Worm (Caenorhabditis elegans) whole organism, L4 larva: ENCODE results near the gene ska-3.

Source experiments
- D1046.2 ChIP-seq: fragments of 200-800 bp; sonication (Bioruptor generic); IDR thresholded peaks from 2 replicates; pipeline ENCODE4 v1.3.6; 2022; ENCODE audit warnings: missing genetic modification characterization, missing compliant biosample characterization
- F26F4.8 ChIP-seq: fragments of 200-800 bp; sonication (Bioruptor generic); conservative IDR thresholded peaks from 2 replicates; pipeline ENCODE4 v1.3.6; 2022; ENCODE audit warnings: missing genetic modification characterization, missing compliant biosample characterization
- F49E8.2 ChIP-seq: sonication (generic microtip); optimal IDR thresholded peaks from 2 replicates; lab custom pipeline; 2016; ENCODE audit warnings: missing compliant biosample characterization, mild to moderate bottlenecking, missing genetic modification characterization, borderline replicate concordance
- R02D3.7 ChIP-seq: fragments of 150-350 bp; sonication (generic microtip); optimal IDR thresholded peaks from 3 replicates; lab custom pipeline; 2014; ENCODE audit warnings: missing biosample characterization, missing genetic modification characterization
- T20F7.1 ChIP-seq: fragments of 200-800 bp; sonication (Bioruptor generic); optimal IDR thresholded peaks from 2 replicates; lab custom pipeline; 2018; ENCODE audit warnings: mild to moderate bottlenecking, missing genetic modification characterization, missing compliant biosample characterization
- T26A8.4 ChIP-seq: fragments of 200-800 bp; sonication (Bioruptor generic); IDR thresholded peaks from 2 replicates; pipeline ENCODE4 v1.3.6; 2022; ENCODE audit warnings: missing genetic modification characterization, missing compliant biosample characterization
- Y105C5A.15 ChIP-seq: fragments of 200-800 bp; sonication (Bioruptor generic); IDR thresholded peaks from 2 replicates; pipeline ENCODE4 v1.3.6; 2022; ENCODE audit warnings: missing genetic modification characterization, missing compliant biosample characterization
- Y48G9A.11 ChIP-seq: fragments of 200-800 bp; sonication (Bioruptor generic); IDR thresholded peaks from 2 replicates; pipeline ENCODE4 v1.3.6; 2022; ENCODE audit warnings: missing genetic modification reagents, missing genetic modification characterization, missing compliant biosample characterization
- Y5F2A.4 ChIP-seq: fragments of 200-800 bp; sonication (Bioruptor generic); optimal IDR thresholded peaks from 2 replicates; lab custom pipeline; 2018; ENCODE audit warnings: mild to moderate bottlenecking, missing genetic modification characterization, missing compliant biosample characterization
- Y75B8A.6 ChIP-seq: fragments of 200-800 bp; sonication (Bioruptor generic); IDR thresholded peaks from 2 replicates; pipeline ENCODE4 v1.3.6; 2022; ENCODE audit warnings: missing genetic modification reagents, missing genetic modification characterization, missing compliant biosample characterization
- aha-1 ChIP-seq: fragments of 150-350 bp; peaks from one replicate; lab custom pipeline; 2014; ENCODE audit warnings: missing biosample characterization, missing genetic modification characterization
- arid-1 ChIP-seq: fragments of 200-800 bp; sonication (Bioruptor generic); conservative IDR thresholded peaks from 2 replicates; pipeline ENCODE4 v1.3.6; 2022; ENCODE audit warnings: missing genetic modification reagents, missing genetic modification characterization, missing compliant biosample characterization
- attf-4 ChIP-seq: sonication (generic microtip); optimal IDR thresholded peaks from 3 replicates; lab custom pipeline; 2017; ENCODE audit warnings: missing biosample characterization, missing genetic modification characterization
- ceh-32 ChIP-seq: sonication (generic microtip); optimal IDR thresholded peaks from 2 replicates; lab custom pipeline; 2016; ENCODE audit warnings: mild to moderate bottlenecking, missing genetic modification characterization, missing compliant biosample characterization; ENCODE audit not compliant: poor library complexity
- ceh-62 ChIP-seq: sonication (generic microtip); optimal IDR thresholded peaks from 2 replicates; lab custom pipeline; 2017; ENCODE audit warnings: missing biosample characterization, missing genetic modification characterization
- cey-2 ChIP-seq: sonication (generic microtip); optimal IDR thresholded peaks from 3 replicates; lab custom pipeline; 2017; ENCODE audit warnings: missing genetic modification characterization, mild to moderate bottlenecking, missing compliant biosample characterization, antibody characterized with exemption, borderline replicate concordance; ENCODE audit not compliant: insufficient read depth
- ctbp-1 ChIP-seq: fragments of 200-800 bp; sonication (Bioruptor generic); IDR thresholded peaks from 2 replicates; pipeline ENCODE4 v1.3.6; 2022; ENCODE audit warnings: missing genetic modification reagents, missing genetic modification characterization, missing compliant biosample characterization
- daf-16 ChIP-seq, 3 experiments: sonication (generic microtip); optimal IDR thresholded peaks; 2 replicates each; lab custom pipeline; 2016 to 2017; ENCODE audit warnings: missing genetic modification characterization in 3 of 3, missing genetic modification reagents in 3 of 3, mild to moderate bottlenecking in 2 of 3, missing compliant biosample characterization in 2 of 3, missing biosample characterization in 1 of 3, moderate library complexity in 1 of 3
- dmd-8 ChIP-seq: fragments of 200-800 bp; sonication (Bioruptor generic); IDR thresholded peaks from 2 replicates; pipeline ENCODE4 v1.3.6; 2022; ENCODE audit warnings: missing genetic modification characterization, missing compliant biosample characterization
- duxl-1 ChIP-seq: sonication (generic microtip); optimal IDR thresholded peaks from 2 replicates; lab custom pipeline; 2016; ENCODE audit warnings: mild to moderate bottlenecking, missing genetic modification characterization, moderate library complexity, missing compliant biosample characterization; ENCODE audit not compliant: poor library complexity
- egl-27 ChIP-seq: sonication (generic microtip); optimal IDR thresholded peaks from 3 replicates; lab custom pipeline; 2017; ENCODE audit warnings: missing biosample characterization, missing genetic modification reagents, missing genetic modification characterization
- hlh-11 ChIP-seq: fragments of 200-800 bp; sonication (Bioruptor generic); optimal IDR thresholded peaks from 2 replicates; lab custom pipeline; 2018; ENCODE audit warnings: mild to moderate bottlenecking, missing genetic modification characterization, missing compliant biosample characterization
- hmg-1.1 ChIP-seq: fragments of 200-800 bp; sonication (Bioruptor generic); IDR thresholded peaks from 2 replicates; pipeline ENCODE4 v1.3.6; 2022; ENCODE audit warnings: missing genetic modification reagents, missing genetic modification characterization, missing compliant biosample characterization
- jun-1 ChIP-seq: fragments of 150-350 bp; optimal IDR thresholded peaks from 2 replicates; lab custom pipeline; 2014; ENCODE audit warnings: missing biosample characterization, missing genetic modification reagents, missing genetic modification characterization
- lin-1 ChIP-seq: fragments of 200-800 bp; sonication (Bioruptor generic); IDR thresholded peaks from 2 replicates; pipeline ENCODE4 v1.3.6; 2022; ENCODE audit warnings: missing genetic modification reagents, missing genetic modification characterization, missing compliant biosample characterization
- mes-2 ChIP-seq: sonication (generic microtip); optimal IDR thresholded peaks from 2 replicates; lab custom pipeline; 2016; ENCODE audit warnings: missing genotype, mild to moderate bottlenecking, missing genetic modification characterization, missing compliant biosample characterization; ENCODE audit not compliant: poor library complexity, severe bottlenecking
- mxl-3 ChIP-seq: fragments of 200-800 bp; sonication (Bioruptor generic); optimal IDR thresholded peaks from 2 replicates; lab custom pipeline; 2018; ENCODE audit warnings: mild to moderate bottlenecking, missing genetic modification characterization, missing compliant biosample characterization
- nhr-102 ChIP-seq: sonication (generic microtip); optimal IDR thresholded peaks from 2 replicates; lab custom pipeline; 2016; ENCODE audit warnings: mild to moderate bottlenecking, missing genetic modification characterization, moderate library complexity, missing compliant biosample characterization
- nhr-111 ChIP-seq: fragments of 200-800 bp; sonication (Bioruptor generic); optimal IDR thresholded peaks from 2 replicates; lab custom pipeline; 2018; ENCODE audit warnings: mild to moderate bottlenecking, missing genetic modification characterization, missing compliant biosample characterization
- nhr-25 ChIP-seq: sonication (generic microtip); optimal IDR thresholded peaks from 2 replicates; lab custom pipeline; 2017; ENCODE audit warnings: missing genetic modification characterization, mild to moderate bottlenecking, missing compliant biosample characterization, antibody characterized with exemption, moderate library complexity, borderline replicate concordance; ENCODE audit not compliant: insufficient read depth
- nhr-28 ChIP-seq: fragments of 150-350 bp; optimal IDR thresholded peaks from 2 replicates; lab custom pipeline; 2014; ENCODE audit warnings: missing biosample characterization, missing genetic modification characterization
- nhr-48 ChIP-seq: sonication (generic microtip); optimal IDR thresholded peaks from 2 replicates; lab custom pipeline; 2016; ENCODE audit warnings: mild to moderate bottlenecking, missing genetic modification characterization, missing compliant biosample characterization
- php-3 ChIP-seq: fragments of 200-800 bp; sonication (Bioruptor generic); IDR thresholded peaks from 2 replicates; pipeline ENCODE4 v1.3.6; 2022; ENCODE audit warnings: missing genetic modification reagents, missing genetic modification characterization, missing compliant biosample characterization
- pqm-1 ChIP-seq: sonication (generic microtip); optimal IDR thresholded peaks from 2 replicates; lab custom pipeline; 2017; ENCODE audit warnings: missing biosample characterization, missing genetic modification characterization
- sdz-12 ChIP-seq: fragments of 200-800 bp; sonication (Bioruptor generic); optimal IDR thresholded peaks from 2 replicates; lab custom pipeline; 2018; ENCODE audit warnings: mild to moderate bottlenecking, missing genetic modification characterization, missing compliant biosample characterization
- set-16 ChIP-seq: fragments of 200-800 bp; sonication (Bioruptor generic); IDR thresholded peaks from 2 replicates; pipeline ENCODE4 v1.3.6; 2022; ENCODE audit warnings: missing genetic modification reagents, missing genetic modification characterization, missing compliant biosample characterization
- skn-1 ChIP-seq: fragments of 150-350 bp; optimal IDR thresholded peaks from 2 replicates; lab custom pipeline; 2014; ENCODE audit warnings: missing biosample characterization, missing genetic modification characterization
- snpc-1.2 ChIP-seq: fragments of 200-800 bp; sonication (Bioruptor generic); IDR thresholded peaks from 2 replicates; pipeline ENCODE4 v1.3.6; 2022; ENCODE audit warnings: missing genetic modification reagents, missing genetic modification characterization, missing compliant biosample characterization
- spr-1 ChIP-seq: sonication (generic microtip); optimal IDR thresholded peaks from 2 replicates; lab custom pipeline; 2016; ENCODE audit warnings: mild to moderate bottlenecking, missing genetic modification characterization, missing compliant biosample characterization
- spr-3 ChIP-seq: fragments of 200-800 bp; sonication (Bioruptor generic); optimal IDR thresholded peaks from 2 replicates; lab custom pipeline; 2018; ENCODE audit warnings: mild to moderate bottlenecking, missing genetic modification characterization, missing compliant biosample characterization
- unc-130 ChIP-seq: sonication (generic microtip); optimal IDR thresholded peaks from 2 replicates; lab custom pipeline; 2016; ENCODE audit warnings: missing genetic modification reagents, missing genetic modification characterization, missing compliant biosample characterization
- unc-62 ChIP-seq, 3 experiments: fragments of 150-350 bp in 1 of 3; sonication (generic microtip); optimal IDR thresholded peaks in 2 of 3; peaks in 1 of 3; 1 replicate in 1 of 3; 2 replicates in 2 of 3; lab custom pipeline; 2014 to 2017; ENCODE audit warnings: missing biosample characterization in 3 of 3, missing genetic modification characterization in 3 of 3, missing genetic modification reagents in 3 of 3, missing genotype in 1 of 3
- vab-7 ChIP-seq: fragments of 200-800 bp; sonication (Bioruptor generic); IDR thresholded peaks from 2 replicates; pipeline ENCODE4 v1.3.6; 2022; ENCODE audit warnings: missing genetic modification reagents, missing genetic modification characterization, missing compliant biosample characterization
- zfp-3 ChIP-seq: fragments of 200-800 bp; sonication (Bioruptor generic); conservative IDR thresholded peaks from 2 replicates; pipeline ENCODE4 v1.3.6; 2022; ENCODE audit warnings: missing genetic modification reagents, missing genetic modification characterization, missing compliant biosample characterization

The ska-3 gene

DNA sequence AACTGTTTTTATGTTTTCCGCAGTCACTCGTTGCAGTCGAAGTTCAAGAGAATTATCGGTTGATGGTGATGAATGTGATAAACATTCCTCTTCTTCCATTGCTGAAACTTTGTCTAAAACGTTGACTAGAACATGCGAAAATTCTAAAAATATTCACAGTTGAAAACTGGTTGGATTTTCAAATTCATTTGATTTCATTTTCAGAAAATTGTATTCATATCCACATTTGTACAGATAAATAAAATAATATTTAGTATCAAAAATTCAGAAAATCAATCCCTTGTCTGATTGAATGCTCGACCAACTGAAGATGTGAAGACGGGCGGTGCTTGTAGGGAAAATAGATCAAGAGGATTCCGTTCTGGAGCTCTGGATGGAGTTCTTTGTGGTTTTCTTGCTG, 1.0 kb downstream of the ska-3 start, which contains the start of gene F54E7.9:
Gene F54E7.9, minus strand, starts transcription at position 101 of the 400 bp plus-strand sequence.
- no peak for TF ChIP-seq php-3 (GFP tag; lab: Robert Waterston, UW)
- TF ChIP-seq R02D3.7 = no peak
- TF ChIP-seq Y75B8A.6 (GFP tag; lab: Robert Waterston, UW) = no peak
- TF ChIP-seq nhr-48 (tag; lab: Kevin White, UChicago) = no peak
- TF ChIP-seq sdz-12 (GFP tag; lab: Kevin White, UChicago) = no peak
- TF ChIP-seq hlh-11 = no peak
- TF ChIP-seq egl-27 (tag; lab: Kevin White, UChicago) = no peak
- no peak for TF ChIP-seq spr-1 (tag; lab: Kevin White, UChicago)
- TF ChIP-seq ctbp-1 (GFP tag; lab: Robert Waterston, UW) = no peak
- no peak for TF ChIP-seq Y5F2A.4 (GFP tag; lab: Kevin White, UChicago)
- TF ChIP-seq F26F4.8 (GFP tag; lab: Robert Waterston, UW) = no peak
- no peak for TF ChIP-seq skn-1
- TF ChIP-seq spr-3 = no peak
- TF ChIP-seq ceh-62 (tag; lab: Kevin White, UChicago) = no peak
- TF ChIP-seq nhr-102 = no peak

DNA sequence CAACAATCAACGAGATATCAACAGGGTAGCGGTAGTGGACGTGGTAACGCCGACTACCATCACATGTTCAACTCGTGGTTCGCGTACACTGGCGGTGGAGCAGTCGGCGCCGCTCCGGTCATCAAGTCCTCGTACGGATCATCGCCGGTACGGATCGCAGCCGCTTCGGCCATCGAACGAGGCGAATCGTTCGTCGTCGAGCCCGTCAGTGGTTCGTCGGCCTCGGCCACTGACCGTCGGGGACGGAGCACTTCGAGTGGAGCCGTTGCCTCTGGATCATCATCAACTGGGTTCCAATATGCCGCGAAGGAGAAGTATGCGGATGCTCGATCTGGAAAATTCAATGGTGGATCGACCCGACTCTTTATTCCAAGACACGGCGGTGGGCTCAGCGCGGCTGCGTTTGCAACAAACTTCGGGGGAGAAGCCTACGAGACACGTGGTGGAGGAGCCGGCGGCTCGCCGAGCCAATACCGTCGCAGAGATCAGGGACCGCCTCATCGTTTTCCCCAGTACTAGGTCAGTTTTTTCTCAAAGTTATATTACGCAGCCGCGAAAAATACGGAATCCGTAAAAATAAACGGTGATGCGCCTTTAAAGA, 3.3 kb downstream of the ska-3 start:
- no peak for TF ChIP-seq Y48G9A.11 (GFP tag; lab: Robert Waterston, UW)
- TF ChIP-seq unc-130 = no peak
- TF ChIP-seq D1046.2 (GFP tag; lab: Robert Waterston, UW) = 0 out of 2 replicates have a peak, but pooled peaks have one; percentile 6
- TF ChIP-seq cey-2 = no peak
- no peak for TF ChIP-seq daf-16 (GFP tag; optimal IDR thresholded peaks at IDR 0.05; lab: Kevin White, UChicago)
- TF ChIP-seq daf-16 (tag; optimal IDR thresholded peaks at IDR 0.05; lab: Kevin White, UChicago) = no peak
- no peak for TF ChIP-seq nhr-25 (tag; lab: Kevin White, UChicago)
- TF ChIP-seq hmg-1.1 (GFP tag; lab: Robert Waterston, UW) = no peak
- no peak for TF ChIP-seq snpc-1.2 (GFP tag; lab: Robert Waterston, UW)
- no peak for TF ChIP-seq zfp-3
- TF ChIP-seq attf-4 (tag; lab: Kevin White, UChicago) = no peak
- no peak for TF ChIP-seq Y5F2A.4 (GFP tag; lab: Kevin White, UChicago)
- TF ChIP-seq ceh-32 (tag; lab: Kevin White, UChicago) = no peak
- peak; percentile 52 for TF ChIP-seq aha-1
- TF ChIP-seq duxl-1 (tag; lab: Kevin White, UChicago) = no peak
- TF ChIP-seq nhr-111 (GFP tag; lab: Kevin White, UChicago) = no peak
- no peak for TF ChIP-seq mes-2
- TF ChIP-seq set-16 (GFP tag; lab: Robert Waterston, UW) = peak; percentile 92
- no peak for TF ChIP-seq pqm-1 (tag; lab: Kevin White, UChicago)

DNA sequence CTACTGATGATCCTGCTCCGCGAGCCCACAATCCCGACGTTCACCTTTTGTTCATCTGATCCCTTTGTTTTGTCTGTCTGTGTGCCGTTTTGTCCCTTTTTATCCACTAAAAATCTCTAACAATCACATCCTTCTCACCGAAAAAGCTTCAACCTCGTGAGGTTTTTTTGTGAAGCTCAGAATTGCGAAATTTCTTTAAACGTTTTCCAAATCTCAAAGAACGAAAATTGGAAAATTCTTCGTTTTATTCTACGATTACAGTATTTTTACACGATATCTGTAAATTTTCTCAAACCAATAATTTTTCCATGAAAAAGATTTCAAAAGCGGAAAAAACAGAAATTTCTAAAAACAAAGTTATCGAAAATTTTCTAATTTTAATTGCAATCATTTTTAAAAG, 4.6 kb downstream of the ska-3 start:
- TF ChIP-seq T26A8.4 (GFP tag; lab: Robert Waterston, UW) = no peak
- peak; percentile 61 for TF ChIP-seq aha-1
- TF ChIP-seq, all 104 proteins: peak for 1

DNA sequence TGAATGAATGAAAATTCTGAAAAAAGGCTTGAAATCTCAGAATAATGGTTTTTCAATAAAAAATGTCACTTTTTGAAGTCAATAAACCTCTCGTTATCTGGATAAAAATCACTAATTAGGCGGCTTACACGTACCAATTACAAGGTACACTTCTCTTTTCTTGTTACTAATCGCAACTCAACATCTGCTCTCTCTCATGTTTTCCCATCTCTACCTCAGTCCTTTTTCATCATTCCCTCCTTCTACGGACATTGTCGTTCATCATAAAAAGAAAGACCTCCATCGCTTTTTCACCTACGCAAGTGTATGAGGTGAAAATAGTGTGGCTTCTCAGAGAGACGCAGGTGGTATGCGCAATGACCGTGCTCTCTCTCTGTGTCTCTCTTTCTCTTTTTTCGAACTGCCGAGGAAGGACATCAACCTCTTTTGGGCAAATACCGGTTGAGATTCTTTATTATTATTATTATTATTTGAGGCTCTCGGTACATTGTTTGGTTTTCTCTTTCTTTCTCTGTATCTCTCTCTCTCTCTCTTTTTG, 10.8 kb downstream of the ska-3 start:
- no peak for TF ChIP-seq mxl-3 (GFP tag; lab: Kevin White, UChicago)
- TF ChIP-seq Y105C5A.15 (GFP tag; lab: Robert Waterston, UW) = no peak
- no peak for TF ChIP-seq D1046.2 (GFP tag; lab: Robert Waterston, UW)
- TF ChIP-seq F49E8.2 = no peak
- no peak for TF ChIP-seq arid-1 (GFP tag; lab: Robert Waterston, UW)
- TF ChIP-seq vab-7 (GFP tag; lab: Robert Waterston, UW) = no peak
- peak; percentile 21 for TF ChIP-seq nhr-28 (tag; lab: Kevin White, UChicago)
- TF ChIP-seq R02D3.7 = no peak
- no peak for TF ChIP-seq ceh-32 (tag; lab: Kevin White, UChicago)
- no peak for TF ChIP-seq Y5F2A.4 (GFP tag; lab: Kevin White, UChicago)
- TF ChIP-seq T20F7.1 (GFP tag; lab: Kevin White, UChicago) = no peak
- TF ChIP-seq unc-62 (GFP tag; optimal IDR thresholded peaks at IDR 0.05 in 1 of 2; lab: Kevin White, UChicago) = no peak
- TF ChIP-seq unc-62 (tag; optimal IDR thresholded peaks at IDR 0.05; lab: Kevin White, UChicago) = no peak
- TF ChIP-seq F26F4.8 (GFP tag; lab: Robert Waterston, UW) = no peak
- no peak for TF ChIP-seq jun-1 (tag; lab: Kevin White, UChicago)
- TF ChIP-seq lin-1 (GFP tag; lab: Robert Waterston, UW) = no peak
- TF ChIP-seq dmd-8 = no peak
